Fruit fly (Drosophila melanogaster) Kc167 (cell line): Measurements from ENCODE around the gene Sap30.

ENCODE experiments used
- Sin3A ChIP-seq: fragments of >200 bp; optimal IDR thresholded peaks from 2 replicates; lab custom pipeline; 2018; ENCODE audit warnings: missing external identifiers
- psq ChIP-seq: fragments of >200 bp; optimal IDR thresholded peaks from 2 replicates; lab custom pipeline; 2017; ENCODE audit warnings: missing external identifiers
- ttk ChIP-seq: sonication (Bioruptor generic); optimal IDR thresholded peaks from 2 replicates; lab custom pipeline; 2017; ENCODE audit warnings: missing external identifiers

- no peak for TF ChIP-seq psq
- TF ChIP-seq Sin3A (lab: Kevin White, UChicago), result no peak
- TF ChIP-seq ttk (lab: Kevin White, UChicago), result no peak
Observed at dm6 chrX:16783743-16784142, 3.3 kb upstream of the Sap30 start, which contains the start of gene mRpL22.
